Worm (Caenorhabditis elegans): ENCODE results near the gene penr-1.

Gene penr-1

ce11 chrV:5233777-5234176 is 35.5 kb upstream of the penr-1 start, which contains the start of gene cest-32:
cest-32 (minus strand) TSS chrV:5233891.
- TF ChIP-seq madf-8 (GFP tag; conservative IDR thresholded peaks at IDR 0.05) = no peak
- peak; percentile 81 for TF ChIP-seq cebp-1 (GFP tag; IDR thresholded peaks at IDR 0.05)
- TF ChIP-seq cebp-1 (tag; optimal IDR thresholded peaks at IDR 0.05) = peak; percentile 96

ce11 chrV:5237116-5237515 is 32.2 kb upstream of the penr-1 start, which contains the start of gene cest-35.2:
cest-35.2 (minus strand) TSS chrV:5237216.
- TF ChIP-seq tlf-1 (GFP tag; optimal IDR thresholded peaks at IDR 0.05) (no peak), F22D6.2 (tag; optimal IDR thresholded peaks at IDR 0.05) (no peak), F39B2.1 (GFP tag; IDR thresholded peaks at IDR 0.05) (no peak), tbx-9 (tag; optimal IDR thresholded peaks at IDR 0.05; ENCODE audit: borderline replicate concordance) (no peak), zfh-2 (GFP tag; conservative IDR thresholded peaks at IDR 0.05) (no peak), madf-3 (GFP tag; IDR thresholded peaks at IDR 0.05) (no peak), rcor-1 (GFP tag; IDR thresholded peaks at IDR 0.05) (no peak), atf-7 (tag; optimal IDR thresholded peaks at IDR 0.05) (no peak), nhr-120 (GFP tag; IDR thresholded peaks at IDR 0.05) (no peak), cebp-1 (GFP tag; IDR thresholded peaks at IDR 0.05) (no peak), cebp-1 (tag; optimal IDR thresholded peaks at IDR 0.05) (no peak), egl-18 (GFP tag; IDR thresholded peaks at IDR 0.05) (no peak), B0261.1 (tag; optimal IDR thresholded peaks at IDR 0.05) (no peak), C17E4.6 (GFP tag; IDR thresholded peaks at IDR 0.05) (no peak), mxl-1 (tag; optimal IDR thresholded peaks at IDR 0.05) (no peak)

- no peak for TF ChIP-seq dpff-1 (tag; optimal IDR thresholded peaks at IDR 0.05)
- no peak for TF ChIP-seq T07F8.4 (tag; optimal IDR thresholded peaks at IDR 0.05)
- TF ChIP-seq attf-6 (GFP tag; IDR thresholded peaks at IDR 0.05) = no peak
- no peak for TF ChIP-seq F57A8.1 (GFP tag; optimal IDR thresholded peaks at IDR 0.05)
- no peak for TF ChIP-seq F55B11.4 (tag; optimal IDR thresholded peaks at IDR 0.05; ENCODE audit: borderline replicate concordance, insufficient read depth)
- no peak for TF ChIP-seq ceh-79 (tag; optimal IDR thresholded peaks at IDR 0.05)
- no peak for TF ChIP-seq ztf-6 (GFP tag; IDR thresholded peaks at IDR 0.05)
- no peak for TF ChIP-seq mcd-1 (GFP tag; IDR thresholded peaks at IDR 0.05)
- no peak for TF ChIP-seq him-1 (tag; optimal IDR thresholded peaks at IDR 0.05)
- TF ChIP-seq mes-4 (tag; optimal IDR thresholded peaks at IDR 0.05) = no peak
- TF ChIP-seq mel-28 (tag; optimal IDR thresholded peaks at IDR 0.05; ENCODE audit: borderline replicate concordance) = no peak
- TF ChIP-seq egl-18 (GFP tag; IDR thresholded peaks at IDR 0.05) = no peak
- TF ChIP-seq let-607 (tag; optimal IDR thresholded peaks at IDR 0.05) = no peak
- TF ChIP-seq C06A6.2 (GFP tag; conservative IDR thresholded peaks at IDR 0.05) = no peak
- TF ChIP-seq F52B5.7 (tag; optimal IDR thresholded peaks at IDR 0.05) = no peak
- TF ChIP-seq F23B12.7 (tag; optimal IDR thresholded peaks at IDR 0.05; ENCODE audit: insufficient read depth) = no peak
Observed at ce11 chrV:5239404-5239803, 29.9 kb upstream of the penr-1 start, which contains the start of gene C52A10.3. C52A10.3 (minus strand) TSS chrV:5239504.

ce11 chrV:5239903-5240302 is 29.4 kb upstream of the penr-1 start, which contains the start of gene B0238.15:
B0238.15 (plus strand) TSS chrV:5240203.
- TF ChIP-seq madf-6 (GFP tag; IDR thresholded peaks at IDR 0.05) = peak; percentile 47
- peak; percentile 3 for TF ChIP-seq efl-1 (GFP tag; optimal IDR thresholded peaks at IDR 0.05)
- TF ChIP-seq Y67H2A.10 (GFP tag; conservative IDR thresholded peaks at IDR 0.05) = no peak
